Worm (Caenorhabditis elegans) whole organism, mixed stage, embryonic: ENCODE results near the gene F14B8.6.

Experiments used
- M03D4.4 ChIP-seq: sonication (generic microtip); optimal IDR thresholded peaks from 2 replicates; lab custom pipeline; 2017; ENCODE audit warnings: mild to moderate bottlenecking, missing genetic modification characterization, missing compliant biosample characterization
- bed-3 ChIP-seq: fragments of 200-800 bp; sonication (Bioruptor generic); optimal IDR thresholded peaks from 3 replicates; lab custom pipeline; 2018; ENCODE audit warnings: mild to moderate bottlenecking, missing genetic modification characterization, moderate library complexity, missing compliant biosample characterization
- blmp-1 ChIP-seq: fragments of 150-350 bp; optimal IDR thresholded peaks from 2 replicates; lab custom pipeline; 2014; ENCODE audit warnings: missing biosample characterization, missing genetic modification characterization
- ceh-39 ChIP-seq: fragments of 150-350 bp; optimal IDR thresholded peaks from 2 replicates; lab custom pipeline; 2014; ENCODE audit warnings: missing biosample characterization, missing genetic modification characterization
- ceh-83 ChIP-seq: fragments of 200-800 bp; sonication (Bioruptor generic); optimal IDR thresholded peaks from 2 replicates; lab custom pipeline; 2018; ENCODE audit warnings: mild to moderate bottlenecking, missing genetic modification characterization, missing compliant biosample characterization
- ces-1 ChIP-seq: fragments of 150-350 bp; optimal IDR thresholded peaks from 2 replicates; lab custom pipeline; 2014; ENCODE audit warnings: missing biosample characterization, missing genetic modification reagents, missing genetic modification characterization
- cnd-1 ChIP-seq: fragments of 200-800 bp; sonication (Bioruptor generic); optimal IDR thresholded peaks from 2 replicates; lab custom pipeline; 2018; ENCODE audit warnings: mild to moderate bottlenecking, missing genetic modification characterization, missing compliant biosample characterization
- elt-1 ChIP-seq: sonication (generic microtip); optimal IDR thresholded peaks from 2 replicates; lab custom pipeline; 2017; ENCODE audit warnings: missing genetic modification characterization, mild to moderate bottlenecking, missing compliant biosample characterization, antibody characterized with exemption, moderate library complexity, borderline replicate concordance; ENCODE audit not compliant: insufficient read depth
- elt-3 ChIP-seq: fragments of 150-350 bp; optimal IDR thresholded peaks from 2 replicates; lab custom pipeline; 2014; ENCODE audit warnings: missing biosample characterization, missing genetic modification characterization
- ham-2 ChIP-seq: fragments of 200-800 bp; sonication (Bioruptor generic); optimal IDR thresholded peaks from 2 replicates; lab custom pipeline; 2018; ENCODE audit warnings: mild to moderate bottlenecking, missing genetic modification characterization, missing compliant biosample characterization
- hlh-1 ChIP-seq: fragments of 150-350 bp; optimal IDR thresholded peaks from 2 replicates; lab custom pipeline; 2014; ENCODE audit warnings: missing biosample characterization, missing genetic modification reagents, missing genetic modification characterization
- lin-32 ChIP-seq: fragments of 200-800 bp; sonication (Bioruptor generic); optimal IDR thresholded peaks from 2 replicates; lab custom pipeline; 2018; ENCODE audit warnings: mild to moderate bottlenecking, missing genetic modification characterization, missing compliant biosample characterization
- mab-5 ChIP-seq: fragments of 150-350 bp; optimal IDR thresholded peaks from 2 replicates; lab custom pipeline; 2014; ENCODE audit warnings: missing biosample characterization, missing genetic modification characterization
- mep-1 ChIP-seq: fragments of 150-350 bp; optimal IDR thresholded peaks from 2 replicates; lab custom pipeline; 2017; ENCODE audit warnings: missing biosample characterization, missing genetic modification reagents, missing genetic modification characterization, inconsistent platforms
- nhr-12 ChIP-seq: fragments of 150-350 bp; optimal IDR thresholded peaks from 2 replicates; lab custom pipeline; 2014; ENCODE audit warnings: missing biosample characterization, missing genetic modification characterization
- nhr-2 ChIP-seq: fragments of 150-350 bp; optimal IDR thresholded peaks from 2 replicates; lab custom pipeline; 2014; ENCODE audit warnings: missing biosample characterization, missing genetic modification characterization
- nhr-237 ChIP-seq: fragments of 150-350 bp; optimal IDR thresholded peaks from 2 replicates; lab custom pipeline; 2014; ENCODE audit warnings: missing biosample characterization, missing genetic modification characterization
- nhr-28 ChIP-seq: fragments of 150-350 bp; optimal IDR thresholded peaks from 2 replicates; lab custom pipeline; 2014; ENCODE audit warnings: missing biosample characterization, missing genetic modification characterization
- nhr-76 ChIP-seq: sonication (generic microtip); optimal IDR thresholded peaks from 2 replicates; lab custom pipeline; 2017; ENCODE audit warnings: missing biosample characterization, missing genetic modification characterization
- pha-4 ChIP-seq: fragments of 150-350 bp; optimal IDR thresholded peaks from 2 replicates; lab custom pipeline; 2018; ENCODE audit warnings: missing biosample characterization, missing genetic modification reagents, missing genetic modification characterization
- sem-2 ChIP-seq: fragments of 200-800 bp; sonication (Bioruptor generic); optimal IDR thresholded peaks from 2 replicates; lab custom pipeline; 2018; ENCODE audit warnings: mild to moderate bottlenecking, missing genetic modification characterization, missing compliant biosample characterization
- snpc-4 ChIP-seq: fragments of 150-350 bp; optimal IDR thresholded peaks from 2 replicates; lab custom pipeline; 2014; ENCODE audit warnings: missing biosample characterization, missing genetic modification characterization
- sptf-1 ChIP-seq: sonication (generic microtip); optimal IDR thresholded peaks from 2 replicates; lab custom pipeline; 2017; ENCODE audit warnings: mild to moderate bottlenecking, missing genetic modification characterization, moderate library complexity, missing compliant biosample characterization
- tbx-8 ChIP-seq: fragments of 200-800 bp; sonication (Bioruptor generic); optimal IDR thresholded peaks from 2 replicates; lab custom pipeline; 2018; ENCODE audit warnings: mild to moderate bottlenecking, missing genetic modification characterization, moderate library complexity, missing compliant biosample characterization
- unc-120 ChIP-seq: sonication (generic microtip); optimal IDR thresholded peaks from 2 replicates; lab custom pipeline; 2017; ENCODE audit warnings: missing genetic modification characterization, missing compliant biosample characterization; ENCODE audit not compliant: poor library complexity, severe bottlenecking
- unc-62 ChIP-seq: fragments of 150-350 bp; optimal IDR thresholded peaks from 2 replicates; lab custom pipeline; 2014; ENCODE audit warnings: missing biosample characterization, missing genetic modification reagents, missing genetic modification characterization
- zip-8 ChIP-seq: fragments of 150-350 bp; optimal IDR thresholded peaks from 2 replicates; lab custom pipeline; 2014; ENCODE audit warnings: missing biosample characterization, missing genetic modification characterization
- ztf-11 ChIP-seq: fragments of 150-350 bp; optimal IDR thresholded peaks from 2 replicates; lab custom pipeline; 2014; ENCODE audit warnings: missing biosample characterization, missing genetic modification characterization

Gene F14B8.6

ce11 chrX:6902958-6903357 lies 29.3 kb downstream of the F14B8.6 start (continued):
- TF ChIP-seq lin-32 (GFP tag; lab: Kevin White, UChicago) (peak; percentile 43), snpc-4 (tag; lab: Kevin White, UChicago) (no peak), elt-3 (tag; lab: Kevin White, UChicago) (no peak), tbx-8 (peak; percentile 48), ham-2 (GFP tag; lab: Kevin White, UChicago) (peak; percentile 37), M03D4.4 (tag; lab: Kevin White, UChicago) (peak; percentile 72), hlh-1 (tag; lab: Kevin White, UChicago) (no peak), ceh-83 (GFP tag; lab: Kevin White, UChicago) (peak; percentile 84), nhr-2 (no peak)

ce11 chrX:6901078-6901477 lies 31.1 kb downstream of the F14B8.6 start, which contains the start of gene pes-23:
TSS of gene pes-23 (plus strand) at chrX:6901378.
- TF ChIP-seq ceh-39 (tag; lab: Kevin White, UChicago) (no peak), nhr-237 (tag; lab: Kevin White, UChicago) (no peak), mep-1 (tag; lab: Kevin White, UChicago) (no peak), blmp-1 (tag; lab: Kevin White, UChicago) (no peak), cnd-1 (tag; lab: Kevin White, UChicago) (no peak), bed-3 (no peak), sptf-1 (tag; lab: Kevin White, UChicago) (no peak), pha-4 (tag; lab: Kevin White, UChicago) (no peak), nhr-2 (no peak), mab-5 (tag; lab: Kevin White, UChicago) (no peak)

ce11 chrX:6899848-6900247 lies 32.4 kb downstream of the F14B8.6 start, which contains the start of gene F14B8.4:
TSS of gene F14B8.4 (minus strand) at chrX:6899948.
- TF ChIP-seq nhr-12 (tag; lab: Kevin White, UChicago) (no peak), sem-2 (no peak), mep-1 (tag; lab: Kevin White, UChicago) (no peak), ces-1 (GFP tag; lab: Kevin White, UChicago) (no peak)

- no peak for TF ChIP-seq nhr-76 (tag; lab: Kevin White, UChicago)
- no peak for TF ChIP-seq tbx-8
- peak; percentile 56 for TF ChIP-seq unc-120 (tag; lab: Kevin White, UChicago)
- peak; percentile 43 for TF ChIP-seq mab-5 (tag; lab: Kevin White, UChicago)
- TF ChIP-seq unc-62 (GFP tag; lab: Kevin White, UChicago) = peak; percentile 95
These were observed 38.1 kb downstream of the F14B8.6 start for ce11 chrX:6894104-6894503.

- TF ChIP-seq ces-1 (GFP tag; lab: Kevin White, UChicago) (peak; percentile 83), M03D4.4 (tag; lab: Kevin White, UChicago) (no peak)
These were observed 39.2 kb downstream of the F14B8.6 start for ce11 chrX:6893074-6893473.

ce11 chrX:6889374-6889773 lies 42.9 kb downstream of the F14B8.6 start, which contains the start of gene unc-6:
TSS of gene unc-6 (plus strand) at chrX:6889674.
- no peak for TF ChIP-seq unc-120 (tag; lab: Kevin White, UChicago)
- no peak for TF ChIP-seq nhr-237 (tag; lab: Kevin White, UChicago)
- TF ChIP-seq ztf-11 = no peak
- no peak for TF ChIP-seq mep-1 (tag; lab: Kevin White, UChicago)
- TF ChIP-seq nhr-76 (tag; lab: Kevin White, UChicago) = no peak
- no peak for TF ChIP-seq ceh-39 (tag; lab: Kevin White, UChicago)
- TF ChIP-seq nhr-2 = no peak
- no peak for TF ChIP-seq nhr-28 (tag; lab: Kevin White, UChicago)
- TF ChIP-seq zip-8 (tag; lab: Kevin White, UChicago) = no peak
- TF ChIP-seq elt-1 (tag; lab: Kevin White, UChicago) = no peak
- TF ChIP-seq snpc-4 (tag; lab: Kevin White, UChicago) = no peak
- no peak for TF ChIP-seq ham-2 (GFP tag; lab: Kevin White, UChicago)
- TF ChIP-seq pha-4 (tag; lab: Kevin White, UChicago) = no peak
- TF ChIP-seq tbx-8 = no peak
- TF ChIP-seq sptf-1 (tag; lab: Kevin White, UChicago) = no peak
- no peak for TF ChIP-seq sem-2
